Worm (Caenorhabditis elegans): ENCODE results near the gene M151.7.

Gene M151.7

DNA sequence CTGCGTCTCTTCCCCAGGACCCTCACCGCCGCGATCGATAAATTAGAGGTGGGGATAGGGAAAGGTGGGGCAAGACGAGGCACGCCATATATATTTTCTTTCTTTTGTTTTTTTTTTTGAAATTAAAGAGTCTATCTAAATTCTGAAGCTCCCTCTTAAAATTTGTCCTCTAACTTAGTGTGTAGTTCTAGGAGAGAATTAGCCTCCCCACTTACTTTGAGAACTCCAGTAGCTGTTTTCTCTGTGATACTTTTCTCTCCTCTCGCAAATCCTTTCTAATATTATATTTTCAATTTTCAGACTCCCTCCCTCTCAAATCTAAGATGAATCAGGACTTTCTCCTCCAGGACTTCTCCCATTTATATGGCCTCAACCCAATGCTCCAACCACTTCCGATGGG is at the start of gene M151.7:
Gene M151.7, plus strand, starts transcription at position 301 of the 400 bp plus-strand sequence.
- TF ChIP-seq ztf-6 (GFP tag; IDR thresholded peaks at IDR 0.05): no peak
- TF ChIP-seq die-1 (tag; optimal IDR thresholded peaks at IDR 0.05): no peak
- no peak for TF ChIP-seq fkh-3 (tag; optimal IDR thresholded peaks at IDR 0.05)
- TF ChIP-seq F10E7.11 (tag; optimal IDR thresholded peaks at IDR 0.05): no peak
- no peak for TF ChIP-seq ztf-25 (GFP tag; IDR thresholded peaks at IDR 0.05)
- TF ChIP-seq zfh-2 (GFP tag; conservative IDR thresholded peaks at IDR 0.05): no peak
- no peak for TF ChIP-seq madf-3 (GFP tag; IDR thresholded peaks at IDR 0.05)
- no peak for TF ChIP-seq nhr-120 (GFP tag; IDR thresholded peaks at IDR 0.05)
- TF ChIP-seq lin-35 (GFP tag; optimal IDR thresholded peaks at IDR 0.05): no peak
- no peak for TF ChIP-seq nhr-90 (tag; optimal IDR thresholded peaks at IDR 0.05)
- TF ChIP-seq hlh-26 (GFP tag; conservative IDR thresholded peaks at IDR 0.05): no peak
- no peak for TF ChIP-seq snpc-4 (GFP tag; optimal IDR thresholded peaks at IDR 0.05)
- no peak for TF ChIP-seq snpc-4 (tag; optimal IDR thresholded peaks at IDR 0.05)
- TF ChIP-seq bed-1 (GFP tag; IDR thresholded peaks at IDR 0.05): no peak

DNA sequence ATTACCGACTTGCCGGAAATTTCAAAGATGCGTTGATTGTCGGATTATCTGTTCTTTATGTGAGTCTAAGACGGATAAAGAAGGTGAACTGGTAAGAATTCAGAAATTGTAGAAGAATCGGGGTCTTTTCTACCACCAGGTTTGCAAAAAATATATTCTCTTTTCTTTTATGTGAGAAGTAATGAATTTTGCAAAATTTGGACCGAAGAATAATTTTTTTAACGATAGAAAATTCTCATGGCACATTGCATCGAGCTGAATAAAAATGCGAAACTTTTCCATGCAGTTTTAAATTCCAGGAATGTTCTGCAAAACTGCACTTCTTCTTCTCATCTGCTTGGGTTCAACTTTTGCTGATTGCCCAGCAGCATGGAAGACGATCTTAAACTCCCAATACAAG is 48.9 kb upstream of the M151.7 start, which contains the start of gene clec-130:
Gene clec-130, plus strand, starts transcription at position 301 of the 400 bp plus-strand sequence.
- TF ChIP-seq F33H1.4 (GFP tag; IDR thresholded peaks at IDR 0.05) (no peak), cebp-2 (GFP tag; IDR thresholded peaks at IDR 0.05) (no peak), somi-1 (GFP tag; optimal IDR thresholded peaks at IDR 0.05) (no peak), ceh-100 (GFP tag; IDR thresholded peaks at IDR 0.05) (no peak), ekl-4 (GFP tag; IDR thresholded peaks at IDR 0.05) (no peak), egl-44 (GFP tag; IDR thresholded peaks at IDR 0.05) (no peak), nhr-90 (tag; optimal IDR thresholded peaks at IDR 0.05) (no peak)

DNA sequence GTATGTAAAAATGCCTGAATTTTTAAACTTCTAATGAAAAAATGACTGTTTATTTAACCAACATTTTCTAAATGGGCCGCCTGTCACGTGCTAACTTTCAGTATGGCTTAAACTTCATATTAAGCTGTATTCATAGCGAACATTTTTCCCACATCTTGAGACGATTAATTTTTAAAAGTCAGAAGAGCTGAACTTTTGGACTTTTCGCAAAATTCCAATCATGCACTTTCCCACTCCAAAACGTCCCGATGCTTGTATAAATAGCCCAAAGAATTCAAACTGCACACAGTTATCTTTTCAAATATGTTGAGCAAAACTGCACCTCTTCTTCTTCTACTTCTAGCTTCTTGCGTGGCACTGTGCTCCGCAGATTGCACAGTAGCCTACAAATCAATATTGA is 45.4 kb upstream of the M151.7 start, which contains the start of gene clec-132:
Gene clec-132, plus strand, starts transcription at position 301 of the 400 bp plus-strand sequence.
- TF ChIP-seq ceh-79 (tag; optimal IDR thresholded peaks at IDR 0.05): no peak

DNA sequence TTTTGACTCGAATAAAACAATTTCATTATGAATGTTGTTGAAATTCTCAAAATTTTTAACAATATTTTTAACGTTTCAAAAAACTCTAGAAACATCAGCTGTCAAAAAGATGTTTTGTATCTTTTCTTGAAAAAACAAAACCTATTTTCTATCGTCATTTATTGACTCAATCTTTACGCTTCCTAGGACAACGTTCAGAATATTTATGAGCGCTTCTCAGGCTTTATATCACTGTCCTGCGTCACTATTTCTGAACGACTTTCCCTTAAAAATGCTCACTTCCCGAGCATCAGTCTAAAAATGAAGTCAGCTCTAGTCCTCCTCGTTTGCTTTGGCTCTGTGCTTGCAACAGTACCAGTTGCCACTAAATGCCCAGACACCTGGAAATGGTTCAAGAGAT is 44.0 kb upstream of the M151.7 start, which contains the start of gene clec-133:
Gene clec-133, plus strand, starts transcription at position 301 of the 400 bp plus-strand sequence.
- TF ChIP-seq D2030.7 (GFP tag; IDR thresholded peaks at IDR 0.05) (no peak), let-526 (GFP tag; IDR thresholded peaks at IDR 0.05) (no peak), rec-8 (tag; optimal IDR thresholded peaks at IDR 0.05) (no peak), Y53F4B.3 (GFP tag; IDR thresholded peaks at IDR 0.05) (no peak), lin-54 (GFP tag; optimal IDR thresholded peaks at IDR 0.05) (no peak), attf-3 (GFP tag; conservative IDR thresholded peaks at IDR 0.05) (no peak), ceh-40 (GFP tag; IDR thresholded peaks at IDR 0.05) (no peak), F52B5.7 (tag; optimal IDR thresholded peaks at IDR 0.05) (no peak), Y67H2A.10 (GFP tag; conservative IDR thresholded peaks at IDR 0.05) (no peak)

DNA sequence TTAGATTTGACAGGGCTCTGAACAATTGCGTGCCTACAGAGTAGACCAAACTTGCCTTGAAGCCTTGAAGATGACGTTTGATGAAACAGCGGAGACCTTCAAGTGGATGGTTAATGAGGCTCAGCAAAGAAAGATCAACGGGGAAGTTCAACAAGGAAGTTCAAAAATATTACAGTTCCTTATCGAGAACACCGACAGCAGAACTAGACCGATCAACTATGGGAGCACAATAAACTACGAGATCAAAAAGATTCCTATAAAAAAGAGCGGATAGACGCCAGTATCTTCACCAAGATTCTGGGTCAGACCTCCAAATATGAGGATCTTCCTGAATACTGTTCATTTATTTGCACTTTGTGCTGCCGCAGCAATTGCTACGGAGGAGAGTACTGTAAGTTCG is 42.3 kb upstream of the M151.7 start, which contains the start of gene clec-134:
Gene clec-134, plus strand, starts transcription at position 301 of the 400 bp plus-strand sequence.
- no peak for TF ChIP-seq ztf-18 (tag; optimal IDR thresholded peaks at IDR 0.05)
- no peak for TF ChIP-seq ekl-4 (GFP tag; IDR thresholded peaks at IDR 0.05)
- no peak for TF ChIP-seq aptf-3 (GFP tag; IDR thresholded peaks at IDR 0.05)
- no peak for TF ChIP-seq Y95B8A.8 (GFP tag; IDR thresholded peaks at IDR 0.05)
- TF ChIP-seq K12H6.12 (tag; optimal IDR thresholded peaks at IDR 0.05): no peak
- TF ChIP-seq nfyb-1 (GFP tag; IDR thresholded peaks at IDR 0.05): no peak
- no peak for TF ChIP-seq Y53F4B.3 (GFP tag; IDR thresholded peaks at IDR 0.05)
- TF ChIP-seq egl-18 (GFP tag; IDR thresholded peaks at IDR 0.05): no peak
- TF ChIP-seq snpc-3.4 (tag; optimal IDR thresholded peaks at IDR 0.05): no peak
- TF ChIP-seq die-1 (tag; optimal IDR thresholded peaks at IDR 0.05): no peak
- no peak for TF ChIP-seq nfya-2 (GFP tag; IDR thresholded peaks at IDR 0.05)
- no peak for TF ChIP-seq pha-4 (tag; optimal IDR thresholded peaks at IDR 0.05)
- TF ChIP-seq aptf-2 (GFP tag; conservative IDR thresholded peaks at IDR 0.05): no peak
- TF ChIP-seq ceh-40 (GFP tag; IDR thresholded peaks at IDR 0.05): no peak
- no peak for TF ChIP-seq ccch-3 (GFP tag; optimal IDR thresholded peaks at IDR 0.05)
- TF ChIP-seq ztf-25 (GFP tag; IDR thresholded peaks at IDR 0.05): no peak
- no peak for TF ChIP-seq sdz-38 (tag; optimal IDR thresholded peaks at IDR 0.05)
- TF ChIP-seq ama-1 (optimal IDR thresholded peaks at IDR 0.05): no peak
- no peak for TF ChIP-seq ama-1 (GFP tag; optimal IDR thresholded peaks at IDR 0.05)

All from whole organism, young adult.